Fruit fly (Drosophila melanogaster): ENCODE measurements around the gene CG17162.

DNA sequence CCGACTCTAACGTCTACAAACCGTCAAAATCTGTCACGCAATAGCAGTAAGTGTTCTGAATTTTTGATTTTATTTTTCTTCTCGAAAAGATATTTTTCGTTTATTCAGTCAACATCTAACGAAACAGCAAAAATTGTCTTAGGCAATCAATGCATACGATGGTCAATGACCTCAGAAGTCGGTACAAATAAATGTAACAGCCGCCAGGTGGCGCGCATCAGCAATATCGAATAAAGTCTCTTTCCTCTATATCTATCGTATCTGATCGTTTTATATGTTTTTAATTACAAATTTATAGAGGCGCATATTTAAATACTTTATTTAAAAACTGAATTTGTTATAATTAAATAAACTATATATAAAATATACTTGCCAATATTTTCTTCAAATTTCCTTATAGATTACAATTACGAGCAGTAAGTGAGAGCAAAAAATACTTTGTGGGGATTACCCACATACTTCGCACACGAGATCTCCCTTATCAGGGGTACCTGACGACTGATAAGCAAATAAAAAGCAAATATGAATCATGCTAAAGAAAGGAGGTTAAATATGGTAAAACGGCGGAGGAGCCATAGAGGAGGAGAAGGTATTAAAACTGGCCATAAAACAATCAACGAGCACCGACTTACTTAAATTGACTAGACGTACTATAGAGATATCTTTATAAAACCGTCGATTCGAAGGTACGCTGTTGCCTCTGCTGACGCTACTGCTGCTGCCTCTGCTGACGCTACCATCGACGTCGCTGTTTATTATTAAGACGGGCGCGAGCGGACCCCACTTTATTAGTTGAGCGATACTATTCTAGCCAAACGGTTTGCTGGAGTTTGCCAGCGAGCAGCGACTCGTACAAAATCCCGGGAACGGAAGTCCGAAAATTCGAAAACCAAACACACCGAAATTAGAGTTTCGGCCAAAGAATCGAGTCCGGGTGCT is 28.7 kb downstream of the CG17162 start, which contains the start of gene CG17167:
- TF ChIP-seq EcR (GFP tag; optimal IDR thresholded peaks at IDR 0.05) = no peak
- TF ChIP-seq CG15710 (tag; optimal IDR thresholded peaks at IDR 0.05) = no peak
- TF ChIP-seq CG32121 (GFP tag; IDR thresholded peaks at IDR 0.05) = no peak
- TF ChIP-seq CG34367 (tag; optimal IDR thresholded peaks at IDR 0.05) = no peak
- no peak for TF ChIP-seq CG4496 (GFP tag; IDR thresholded peaks at IDR 0.05)
- TF ChIP-seq Snoo (tag; optimal IDR thresholded peaks at IDR 0.05) = no peak
- no peak for TF ChIP-seq Pif1B (GFP tag; optimal IDR thresholded peaks at IDR 0.05)
- no peak for TF ChIP-seq CG17806 (tag; optimal IDR thresholded peaks at IDR 0.05)

All from whole organism, pupa.